Worm (Caenorhabditis elegans): ENCODE results near the gene nhr-60.
"Not testable (repeated sequence)": the region's sequence is repeated elsewhere in the genome, so short reads cannot be mapped to it uniquely, and the experiment has no call there.

The nhr-60 gene

ce11 chrV:15773141-15773540 is at the start of gene nhr-60:
TSS of gene nhr-60 (minus strand) at chrV:15773241.
- no peak for TF ChIP-seq unc-62 (GFP tag; optimal IDR thresholded peaks at IDR 0.05)

DNA sequence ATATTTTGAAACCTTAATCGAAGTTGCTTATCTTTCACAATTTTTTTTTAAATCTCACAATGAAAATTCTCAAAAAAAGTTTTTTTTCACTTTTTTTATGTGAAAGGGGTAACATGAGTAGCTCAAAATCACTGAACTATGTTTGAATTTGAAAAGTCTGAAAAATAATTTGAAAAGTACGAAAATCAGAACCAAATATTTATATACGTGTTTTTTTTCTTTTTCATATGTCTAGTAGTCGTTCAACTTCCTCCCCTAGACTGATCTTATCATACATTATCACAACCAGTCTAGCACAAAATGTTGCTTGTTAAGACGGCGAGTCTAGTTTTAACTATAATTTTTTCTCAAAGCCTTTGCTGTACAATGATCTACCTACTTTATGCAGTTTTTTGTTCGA is 48.4 kb upstream of the nhr-60 start, which contains the start of gene srbc-49:
Gene srbc-49 (plus strand): TSS at position 301 of the 400 bp plus-strand sequence.
- no peak for TF ChIP-seq unc-62 (GFP tag; optimal IDR thresholded peaks at IDR 0.05)

ce11 chrV:15819983-15820382 is 46.9 kb upstream of the nhr-60 start, which contains the start of gene srbc-48:
TSS of gene srbc-48 (plus strand) at chrV:15820283.
- no peak for TF ChIP-seq unc-62 (GFP tag; optimal IDR thresholded peaks at IDR 0.05)

- TF ChIP-seq unc-62 (GFP tag; optimal IDR thresholded peaks at IDR 0.05) = no peak
Measured at ce11 chrV:15817746-15818145, 44.7 kb upstream of the nhr-60 start, which contains the start of gene abf-3. TSS of gene abf-3 (minus strand) at chrV:15817846.

DNA sequence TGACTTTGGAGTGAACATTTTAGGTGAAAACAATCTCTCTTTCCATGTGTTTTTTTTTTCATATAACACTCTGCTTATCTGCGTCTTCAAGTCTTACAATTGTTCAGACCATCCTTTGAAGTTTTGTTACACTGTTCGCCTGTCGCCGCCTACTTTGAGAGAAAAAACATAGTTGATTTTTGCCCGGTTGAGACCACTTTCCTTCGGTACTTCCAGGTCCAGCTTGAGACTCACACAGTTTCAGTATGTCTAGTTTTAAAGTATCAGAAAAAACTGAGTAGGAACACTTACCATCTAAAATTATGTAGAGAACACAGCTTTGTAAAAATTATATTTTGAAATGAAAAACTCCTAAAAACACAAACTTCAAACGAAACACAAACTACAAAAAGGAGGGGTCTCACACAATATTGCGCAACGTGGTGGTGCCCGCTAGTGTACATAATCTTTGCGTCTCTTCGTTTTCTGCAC is 43.0 kb upstream of the nhr-60 start, which contains the start of the genes fbxa-69 and F54B8.4:
Gene fbxa-69 (minus strand): TSS at position 10 of the 471 bp plus-strand sequence.
Gene F54B8.4 (plus strand): TSS at position 421 of the 471 bp plus-strand sequence.
- no peak for TF ChIP-seq unc-62 (GFP tag; optimal IDR thresholded peaks at IDR 0.05)

DNA sequence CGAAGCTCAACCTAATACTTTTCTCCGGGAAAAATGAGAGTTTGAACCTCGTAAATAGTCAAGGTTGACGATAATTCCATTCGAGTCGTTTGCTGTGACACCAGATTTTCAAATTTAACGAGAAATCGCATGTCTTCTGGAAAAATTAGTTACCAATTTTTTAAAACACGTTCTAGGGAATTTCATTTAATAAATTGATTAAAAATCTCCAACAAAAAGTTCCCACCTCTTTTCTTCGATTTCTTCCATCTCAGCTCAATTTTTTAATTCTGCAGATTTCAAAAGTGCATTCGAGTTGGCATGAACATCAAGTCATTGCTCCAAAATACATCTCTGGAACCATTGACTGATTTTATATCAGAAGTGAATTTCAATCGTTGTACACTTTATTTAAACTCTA is 38.9 kb upstream of the nhr-60 start, which contains the start of gene nhr-282:
Gene nhr-282 (plus strand): TSS at position 301 of the 400 bp plus-strand sequence.
- TF ChIP-seq unc-62 (GFP tag; optimal IDR thresholded peaks at IDR 0.05) = not testable (repeated sequence)

DNA sequence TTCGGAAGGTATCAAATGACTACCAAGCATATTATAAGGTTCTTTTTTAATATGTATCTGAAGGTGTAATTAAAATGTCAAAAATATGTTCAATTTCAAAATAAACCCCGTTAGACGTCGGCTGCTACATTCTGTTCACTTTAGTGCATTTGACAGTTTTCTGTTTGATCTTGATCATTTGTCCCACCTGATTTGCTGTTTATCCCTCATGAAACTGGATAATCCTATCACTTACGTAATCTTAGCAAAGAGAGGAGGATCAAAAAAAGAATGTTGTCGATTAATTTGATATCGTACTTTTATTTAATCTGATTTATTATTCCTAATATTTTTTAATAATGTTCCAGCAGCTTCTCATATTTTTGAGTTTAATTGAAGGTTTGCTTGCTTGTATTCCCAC is 37.4 kb upstream of the nhr-60 start, which contains the start of gene F54B8.1:
Gene F54B8.1 (plus strand): TSS at position 301 of the 400 bp plus-strand sequence.
- TF ChIP-seq unc-62 (GFP tag; optimal IDR thresholded peaks at IDR 0.05) = no peak

ce11 chrV:15809543-15809942 is 36.5 kb upstream of the nhr-60 start, which contains the start of gene srsx-36:
TSS of gene srsx-36 (minus strand) at chrV:15809643.
- no peak for TF ChIP-seq unc-62 (GFP tag; optimal IDR thresholded peaks at IDR 0.05)

DNA sequence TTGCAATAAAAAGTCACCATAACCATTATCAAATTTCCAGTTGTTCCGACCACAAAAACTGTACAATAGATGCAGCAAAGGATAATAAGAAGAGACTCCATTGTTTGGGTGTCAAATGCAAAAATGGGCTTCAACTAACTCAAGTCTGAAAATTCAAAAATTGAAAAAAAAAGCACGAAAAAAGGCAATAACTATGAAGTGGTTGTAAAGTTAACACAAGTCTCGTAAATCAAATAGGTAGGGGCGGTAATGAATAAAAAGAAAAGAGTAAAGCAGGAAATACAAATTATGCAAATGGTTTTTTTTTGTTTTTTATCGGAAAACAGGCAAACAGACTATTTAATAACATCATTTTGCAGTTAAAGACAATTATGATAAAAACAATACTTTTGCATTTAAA is 34.4 kb upstream of the nhr-60 start, which contains the start of gene srsx-38:
Gene srsx-38 (minus strand): TSS at position 101 of the 400 bp plus-strand sequence.
- TF ChIP-seq unc-62 (GFP tag; optimal IDR thresholded peaks at IDR 0.05) = not testable (repeated sequence)

DNA sequence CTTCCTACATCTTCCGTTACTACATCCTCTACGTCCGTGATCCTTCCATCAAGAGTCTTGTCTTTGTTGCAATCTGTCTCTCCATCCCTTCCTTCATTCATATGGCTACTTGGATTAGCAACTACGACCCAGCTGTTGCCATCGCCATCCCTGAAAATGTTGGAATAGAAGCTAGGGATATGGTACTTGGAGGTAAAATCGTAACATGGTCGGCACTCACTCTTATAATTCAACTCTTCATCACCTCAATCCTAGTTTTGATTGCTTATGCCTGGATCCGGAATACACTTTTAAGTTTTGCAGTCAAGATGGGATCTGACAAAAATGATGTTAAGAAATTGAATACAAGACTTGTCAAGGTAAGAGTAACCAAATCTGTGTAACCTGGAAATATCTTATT is 30.7 kb upstream of the nhr-60 start, which contains the start of gene T26E4.18:
Gene T26E4.18 (minus strand): TSS at position 101 of the 400 bp plus-strand sequence.
- not testable (repeated sequence) for TF ChIP-seq unc-62 (GFP tag; optimal IDR thresholded peaks at IDR 0.05)

- TF ChIP-seq unc-62 (GFP tag; optimal IDR thresholded peaks at IDR 0.05) = not testable (repeated sequence)
Measured at ce11 chrV:15803079-15803478, 30.0 kb upstream of the nhr-60 start, which contains the start of gene srd-27. TSS of gene srd-27 (plus strand) at chrV:15803379.

DNA sequence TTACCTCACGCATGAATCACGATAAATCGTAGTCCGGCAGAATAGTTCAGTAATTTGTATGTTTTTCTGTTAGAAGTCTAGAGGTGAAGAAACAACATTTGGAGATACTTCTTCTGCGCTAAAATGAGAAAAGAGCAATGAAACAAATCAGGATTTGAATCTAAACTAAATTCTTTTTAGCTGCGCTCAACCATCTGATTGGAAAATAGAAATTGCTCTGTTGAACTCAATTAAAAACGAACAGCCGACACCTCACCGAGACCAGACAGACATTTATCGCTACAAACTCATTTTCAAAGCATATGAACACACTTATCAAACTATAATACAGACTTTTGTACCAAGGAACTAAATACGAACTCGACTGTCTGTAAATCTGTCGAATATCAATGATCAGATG is 29.6 kb upstream of the nhr-60 start, which contains the start of gene T26E4.9:
Gene T26E4.9 (minus strand): TSS at position 101 of the 400 bp plus-strand sequence.
- not testable (repeated sequence) for TF ChIP-seq unc-62 (GFP tag; optimal IDR thresholded peaks at IDR 0.05)

- no peak for TF ChIP-seq unc-62 (GFP tag; optimal IDR thresholded peaks at IDR 0.05)
Measured at ce11 chrV:15798108-15798507, 25.1 kb upstream of the nhr-60 start, which contains the start of gene T26E4.10. TSS of gene T26E4.10 (minus strand) at chrV:15798208.

DNA sequence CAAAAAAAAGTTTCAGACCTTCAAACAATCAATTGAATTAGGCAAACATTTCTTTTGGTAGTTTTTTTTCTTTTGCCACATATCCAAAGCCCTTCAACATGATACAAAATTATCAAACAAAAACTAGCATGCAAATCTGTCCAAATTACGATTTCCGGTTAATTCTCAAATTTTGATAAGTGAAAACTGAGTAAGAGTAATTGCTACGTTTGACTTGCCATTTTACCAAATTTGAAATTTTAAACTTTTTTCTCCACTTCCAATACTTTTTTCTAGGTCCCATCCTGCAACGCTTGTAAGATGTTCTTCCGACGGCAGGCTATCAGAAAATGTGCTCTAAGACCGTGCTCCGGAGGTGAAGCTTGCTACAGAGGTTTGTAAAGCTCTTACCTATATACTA is 23.0 kb upstream of the nhr-60 start, which contains the start of gene nhr-223:
Gene nhr-223 (plus strand): TSS at position 301 of the 400 bp plus-strand sequence.
- no peak for TF ChIP-seq unc-62 (GFP tag; optimal IDR thresholded peaks at IDR 0.05)

ce11 chrV:15793270-15793669 is 20.2 kb upstream of the nhr-60 start, which contains the start of gene T26E4.7:
TSS of gene T26E4.7 (plus strand) at chrV:15793570.
- no peak for TF ChIP-seq unc-62 (GFP tag; optimal IDR thresholded peaks at IDR 0.05)

- no peak for TF ChIP-seq unc-62 (GFP tag; optimal IDR thresholded peaks at IDR 0.05)
Measured at ce11 chrV:15792409-15792808, 19.4 kb upstream of the nhr-60 start, which contains the start of gene T26E4.4. TSS of gene T26E4.4 (minus strand) at chrV:15792509.

DNA sequence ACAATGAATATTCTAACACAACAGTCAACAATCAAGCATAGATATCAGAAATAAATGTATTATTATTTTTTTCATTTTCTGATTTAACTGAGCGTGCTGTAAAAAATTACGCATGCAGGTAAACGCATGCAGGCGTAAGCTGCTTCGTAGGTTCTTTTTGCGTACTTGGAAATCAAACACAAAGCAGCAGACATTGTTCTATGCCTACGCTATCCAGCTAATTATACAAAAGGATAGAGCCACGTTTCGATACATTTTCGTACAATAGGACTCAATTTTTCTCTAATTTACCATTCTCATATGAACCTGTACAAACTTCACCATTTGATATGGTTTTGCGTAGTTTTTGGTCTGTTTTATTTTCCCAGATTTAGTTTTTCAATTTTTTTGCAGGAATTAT is 9.5 kb upstream of the nhr-60 start, which contains the start of gene T26E4.3:
Gene T26E4.3 (plus strand): TSS at position 301 of the 400 bp plus-strand sequence.
- TF ChIP-seq unc-62 (GFP tag; optimal IDR thresholded peaks at IDR 0.05) = no peak
